Fruit fly (Drosophila melanogaster) whole organism: ENCODE measurements around the gene CG34429.

ENCODE experiments used
- Dll ChIP-seq: fragments of >200 bp; optimal IDR thresholded peaks from 2 replicates; lab custom pipeline; 2017
- pan ChIP-seq: fragments of >200 bp; optimal IDR thresholded peaks from 2 replicates; lab custom pipeline; 2017
- psq ChIP-seq: fragments of >200 bp; optimal IDR thresholded peaks from 2 replicates; lab custom pipeline; 2017
- usp ChIP-seq: fragments of >200 bp; optimal IDR thresholded peaks from 2 replicates; lab custom pipeline; 2017; ENCODE audit warnings: missing biosample characterization, missing genetic modification characterization, mixed read lengths

DNA sequence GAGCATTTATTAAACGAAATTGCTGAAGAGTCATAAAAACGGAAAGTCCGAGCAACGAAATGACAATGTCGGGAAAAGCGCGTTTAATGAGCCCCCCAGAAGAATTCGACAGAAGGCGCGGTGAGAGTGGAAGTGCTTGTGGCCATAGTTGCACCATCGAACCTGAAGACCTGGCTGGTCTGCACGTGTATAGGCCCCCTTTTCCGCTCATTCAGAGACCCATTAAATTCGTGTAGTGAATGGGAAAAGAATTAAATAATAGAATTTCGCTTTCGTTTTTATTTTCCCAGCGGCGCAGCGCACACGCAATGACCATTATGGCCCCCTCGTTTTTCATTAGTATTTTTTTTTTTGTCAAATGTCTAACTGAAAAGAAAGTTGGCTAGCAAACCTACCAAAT is 29.5 kb upstream of the CG34429 start:
- no peak for TF ChIP-seq psq
- TF ChIP-seq pan: no peak
- no peak for TF ChIP-seq Dll (lab: Kevin White, UChicago)
- no peak for TF ChIP-seq usp
